Fruit fly (Drosophila melanogaster) whole organism, wandering third instar larva: ENCODE data around the gene INPP5E.

ENCODE experiments used
- Abd-B ChIP-seq: fragments of >200 bp; optimal IDR thresholded peaks from 2 replicates; lab custom pipeline; 2017; ENCODE audit warnings: missing biosample characterization, missing genetic modification characterization
- CG32264 ChIP-seq: fragments of 200-800 bp; sonication (Bioruptor generic); optimal IDR thresholded peaks from 2 replicates; lab custom pipeline; 2016; ENCODE audit warnings: missing biosample characterization, missing genetic modification characterization
- CG9705 ChIP-seq: fragments of 200-800 bp; sonication (Bioruptor generic); optimal IDR thresholded peaks from 2 replicates; lab custom pipeline; 2018; ENCODE audit warnings: missing biosample characterization, mild to moderate bottlenecking, missing genetic modification characterization
- CrebA ChIP-seq: fragments of 200-800 bp; sonication (Bioruptor generic); optimal IDR thresholded peaks from 2 replicates; lab custom pipeline; 2016; ENCODE audit warnings: missing biosample characterization, mild to moderate bottlenecking, missing genetic modification characterization, borderline replicate concordance
- Dfd ChIP-seq: fragments of >200 bp; optimal IDR thresholded peaks from 2 replicates; lab custom pipeline; 2017; ENCODE audit warnings: missing biosample characterization, missing genetic modification characterization
- Dif ChIP-seq: fragments of 200-275, 200-300 bp; sonication (Bioruptor generic); optimal IDR thresholded peaks from 2 replicates; lab custom pipeline; 2018; ENCODE audit warnings: missing biosample characterization, missing genetic modification characterization; ENCODE audit not compliant: partially characterized antibody
- GATAd ChIP-seq: sonication (Bioruptor generic); optimal IDR thresholded peaks from 2 replicates; lab custom pipeline; 2016; ENCODE audit warnings: missing biosample characterization, missing genetic modification characterization
- HLH106 ChIP-seq: fragments of 200-800 bp; optimal IDR thresholded peaks from 3 replicates; lab custom pipeline; 2019; ENCODE audit warnings: missing biosample characterization, mild to moderate bottlenecking, missing genetic modification characterization, moderate library complexity
- Hnf4 ChIP-seq: fragments of 200-800 bp; sonication (Bioruptor generic); optimal IDR thresholded peaks from 2 replicates; lab custom pipeline; 2016; ENCODE audit warnings: missing biosample characterization, mild to moderate bottlenecking, missing genetic modification characterization
- Hr78 ChIP-seq: fragments of >200 bp; optimal IDR thresholded peaks from 2 replicates; lab custom pipeline; 2017; ENCODE audit warnings: missing biosample characterization, missing genetic modification characterization
- Hr83 ChIP-seq: fragments of 200-300 bp; sonication (Bioruptor generic); optimal IDR thresholded peaks from 2 replicates; lab custom pipeline; 2016; ENCODE audit warnings: missing biosample characterization, mild to moderate bottlenecking, missing genetic modification characterization, moderate library complexity; ENCODE audit not compliant: poor library complexity, severe bottlenecking
- Jra ChIP-seq: sonication (Bioruptor generic); optimal IDR thresholded peaks from 2 replicates; lab custom pipeline; 2016; ENCODE audit warnings: missing biosample characterization, missing genetic modification characterization
- Mio ChIP-seq: sonication (Bioruptor generic); optimal IDR thresholded peaks from 2 replicates; lab custom pipeline; 2016; ENCODE audit warnings: missing biosample characterization, missing genetic modification characterization
- Myc ChIP-seq: fragments of >200 bp; optimal IDR thresholded peaks from 2 replicates; lab custom pipeline; 2017
- N ChIP-seq: fragments of >200 bp; optimal IDR thresholded peaks from 2 replicates; lab custom pipeline; 2018; ENCODE audit warnings: missing biosample characterization, missing external identifiers, missing genetic modification characterization
- OdsH ChIP-seq: fragments of 200-800 bp; sonication (Bioruptor generic); optimal IDR thresholded peaks from 2 replicates; lab custom pipeline; 2016; ENCODE audit warnings: missing biosample characterization, mild to moderate bottlenecking, missing genetic modification characterization
- Rel ChIP-seq, 2 experiments: fragments of 200-800 bp; sonication (Bioruptor generic) in 1 of 2; optimal IDR thresholded peaks; 2 replicates in 1 of 2; 3 replicates in 1 of 2; lab custom pipeline; 2016 to 2019; ENCODE audit warnings: mild to moderate bottlenecking in 2 of 2, missing biosample characterization in 2 of 2, missing genetic modification characterization in 2 of 2, moderate library complexity in 1 of 2
- Sp1 ChIP-seq: fragments of 200-800 bp; sonication (Bioruptor generic); optimal IDR thresholded peaks from 3 replicates; lab custom pipeline; 2019; ENCODE audit warnings: missing biosample characterization, mild to moderate bottlenecking, missing genetic modification characterization, moderate library complexity
- Vsx2 ChIP-seq: fragments of 200-300, 225-300 bp; sonication (Bioruptor generic); optimal IDR thresholded peaks from 2 replicates; lab custom pipeline; 2018; ENCODE audit warnings: missing biosample characterization, missing genetic modification characterization; ENCODE audit not compliant: partially characterized antibody
- br ChIP-seq: fragments of 200-800 bp; sonication (Bioruptor generic); optimal IDR thresholded peaks from 2 replicates; lab custom pipeline; 2016; ENCODE audit warnings: missing biosample characterization, missing genetic modification characterization
- brk ChIP-seq: fragments of 200-800 bp; sonication (Bioruptor generic); optimal IDR thresholded peaks from 2 replicates; lab custom pipeline; 2016; ENCODE audit warnings: missing biosample characterization, mild to moderate bottlenecking, missing genetic modification characterization
- dl ChIP-seq, 2 experiments: fragments of 175-275, 200-275 bp in 1 of 2; fragments of 200-275 bp in 1 of 2; sonication (Bioruptor generic); optimal IDR thresholded peaks; lab custom pipeline; 2018; ENCODE audit warnings: mild to moderate bottlenecking in 2 of 2, missing biosample characterization in 2 of 2, missing genetic modification characterization in 2 of 2, moderate library complexity in 2 of 2; ENCODE audit not compliant: partially characterized antibody in 2 of 2, insufficient read depth in 1 of 2
- dmrt93B ChIP-seq: fragments of 200-800 bp; sonication (Bioruptor generic); optimal IDR thresholded peaks from 2 replicates; lab custom pipeline; 2018; ENCODE audit warnings: missing biosample characterization, mild to moderate bottlenecking, missing genetic modification characterization
- dsf ChIP-seq: sonication (Bioruptor generic); optimal IDR thresholded peaks from 2 replicates; lab custom pipeline; 2016; ENCODE audit warnings: missing biosample characterization, missing genetic modification characterization, borderline replicate concordance
- ey ChIP-seq: fragments of 200-800 bp; sonication (Bioruptor generic); optimal IDR thresholded peaks from 2 replicates; lab custom pipeline; 2016; ENCODE audit warnings: missing biosample characterization, missing genetic modification characterization
- foxo ChIP-seq, 2 experiments: fragments of 200-800 bp; sonication (Bioruptor generic); optimal IDR thresholded peaks; 2 replicates in 1 of 2; 3 replicates in 1 of 2; lab custom pipeline; 2016 to 2017; ENCODE audit warnings: missing biosample characterization in 2 of 2, missing genetic modification characterization in 2 of 2
- fru ChIP-seq: fragments of 200-800 bp; sonication (Bioruptor generic); optimal IDR thresholded peaks from 3 replicates; lab custom pipeline; 2016; ENCODE audit warnings: missing biosample characterization, mild to moderate bottlenecking, missing genetic modification characterization
- h ChIP-seq: fragments of 200-800 bp; sonication (Bioruptor generic); optimal IDR thresholded peaks from 3 replicates; lab custom pipeline; 2016; ENCODE audit warnings: missing biosample characterization, mild to moderate bottlenecking, missing genetic modification characterization
- jim ChIP-seq: fragments of 175-275, 200-325 bp; sonication (Bioruptor generic); optimal IDR thresholded peaks from 2 replicates; lab custom pipeline; 2016; ENCODE audit warnings: missing biosample characterization, mild to moderate bottlenecking, missing genetic modification characterization
- lola ChIP-seq: fragments of >200 bp; optimal IDR thresholded peaks from 2 replicates; lab custom pipeline; 2017; ENCODE audit warnings: missing biosample characterization, missing genetic modification characterization
- pan ChIP-seq: fragments of >200 bp; optimal IDR thresholded peaks from 2 replicates; lab custom pipeline; 2017
- psq ChIP-seq: fragments of 200-800 bp; sonication (Bioruptor generic); optimal IDR thresholded peaks from 3 replicates; lab custom pipeline; 2017; ENCODE audit warnings: missing biosample characterization, mild to moderate bottlenecking, missing genetic modification characterization, moderate library complexity
- rgr ChIP-seq: fragments of 200-800 bp; sonication (Bioruptor generic); optimal IDR thresholded peaks from 3 replicates; lab custom pipeline; 2016; ENCODE audit warnings: missing biosample characterization, mild to moderate bottlenecking, missing genetic modification characterization
- sage ChIP-seq: fragments of 200-800 bp; sonication (Bioruptor generic); optimal IDR thresholded peaks from 2 replicates; lab custom pipeline; 2016; ENCODE audit warnings: missing biosample characterization, mild to moderate bottlenecking, missing genetic modification characterization
- sv ChIP-seq: fragments of 200-800 bp; sonication (Bioruptor generic); optimal IDR thresholded peaks from 3 replicates; lab custom pipeline; 2016; ENCODE audit warnings: missing biosample characterization, missing genetic modification characterization
- tai ChIP-seq: sonication (Bioruptor generic); optimal IDR thresholded peaks from 2 replicates; lab custom pipeline; 2016; ENCODE audit warnings: missing biosample characterization, missing genetic modification characterization
- usp ChIP-seq: fragments of >200 bp; optimal IDR thresholded peaks from 2 replicates; lab custom pipeline; 2017; ENCODE audit warnings: missing biosample characterization, missing genetic modification characterization
- woc ChIP-seq: sonication (Bioruptor generic); optimal IDR thresholded peaks from 2 replicates; lab custom pipeline; 2016; ENCODE audit warnings: missing biosample characterization, mild to moderate bottlenecking, missing genetic modification characterization

The INPP5E gene

DNA sequence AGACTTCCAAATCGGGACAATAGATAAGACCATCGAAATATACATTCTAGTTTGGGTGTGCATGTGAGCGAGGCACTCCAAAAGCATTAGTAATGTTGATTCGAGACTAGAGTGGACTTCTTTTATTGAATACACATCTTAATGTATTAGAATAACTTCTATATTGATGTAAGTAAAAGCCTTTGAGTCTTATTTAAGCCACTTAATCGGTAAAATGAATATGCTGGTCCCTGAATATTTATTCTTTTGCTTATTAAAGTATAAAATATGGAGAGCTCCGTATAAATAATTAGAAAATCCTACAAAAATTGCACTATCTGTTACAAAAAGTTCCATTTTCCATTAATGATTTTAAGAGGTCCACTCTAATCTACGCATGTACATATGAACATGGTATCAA, 7.6 kb upstream of the INPP5E start:
- TF ChIP-seq rgr (GFP tag; lab: Kevin White, UChicago) (peak; percentile 81), OdsH (GFP tag; lab: Kevin White, UChicago) (peak; percentile 78), CG32264 (GFP tag; lab: Kevin White, UChicago) (no peak), dmrt93B (GFP tag; lab: Kevin White, UChicago) (no peak), Myc (lab: Kevin White, UChicago) (no peak), br (GFP tag; lab: Kevin White, UChicago) (peak; percentile 65), HLH106 (tag; lab: Kevin White, UChicago) (peak; percentile 77), Sp1 (GFP tag; lab: Kevin White, UChicago) (peak; percentile 76), Rel (GFP tag; optimal IDR thresholded peaks at IDR 0.05; lab: Kevin White, UChicago) (no peak), Rel (tag; optimal IDR thresholded peaks at IDR 0.05; lab: Kevin White, UChicago) (peak; percentile 5), N (GFP tag; lab: Kevin White, UChicago) (no peak), Hr83 (GFP tag; lab: Kevin White, UChicago) (no peak), Jra (peak; percentile 36), foxo (GFP tag; optimal IDR thresholded peaks at IDR 0.05; lab: Kevin White, UChicago) (peak in 1 of 2 experiments; percentile 79), Abd-B (no peak), usp (GFP tag; lab: Kevin White, UChicago) (no peak), ey (peak; percentile 78), dl (GFP tag; optimal IDR thresholded peaks at IDR 0.05; lab: Kevin White, UChicago; ENCODE audit: insufficient read depth in 1 of 2, partially characterized antibody in 2 of 2) (no peak), Dif (GFP tag; lab: Kevin White, UChicago) (no peak), brk (GFP tag; lab: Kevin White, UChicago) (peak; percentile 63), tai (GFP tag; lab: Kevin White, UChicago) (no peak), jim (no peak), Hnf4 (GFP tag; lab: Kevin White, UChicago) (peak; percentile 42), woc (no peak), Vsx2 (GFP tag; lab: Kevin White, UChicago) (no peak), psq (peak; percentile 49), fru (GFP tag; lab: Kevin White, UChicago) (peak; percentile 76), lola (no peak), CG9705 (GFP tag; lab: Kevin White, UChicago) (no peak), Mio (no peak), Hr78 (no peak), h (GFP tag; lab: Kevin White, UChicago) (peak; percentile 83), sage (GFP tag; lab: Kevin White, UChicago) (no peak), sv (GFP tag; lab: Kevin White, UChicago) (no peak), CrebA (no peak), GATAd (GFP tag; lab: Kevin White, UChicago) (no peak), dsf (no peak), Dfd (GFP tag; lab: Kevin White, UChicago) (no peak), pan (lab: Kevin White, UChicago) (no peak)

DNA sequence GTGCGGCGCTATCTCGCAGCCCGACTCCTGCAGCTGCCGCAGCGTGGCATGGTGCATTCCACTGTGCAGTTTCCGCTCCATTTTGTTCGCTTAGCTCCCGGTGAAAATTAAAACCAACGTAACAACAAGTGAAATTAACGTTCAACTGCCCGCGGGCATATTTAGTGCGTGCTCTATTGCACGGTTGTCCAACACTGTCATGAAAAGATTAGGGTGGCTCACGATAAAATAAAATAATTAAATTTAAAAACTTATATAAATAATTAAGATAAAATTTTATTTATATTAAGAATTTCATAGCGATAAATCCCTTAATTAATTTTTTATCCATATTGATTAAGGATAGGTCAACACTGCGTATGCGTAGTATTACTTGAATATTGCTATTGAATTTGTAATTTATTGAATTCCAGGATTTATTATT, 6.2 kb upstream of the INPP5E start, which contains the start of gene Pbgs:
TSS of gene Pbgs (minus strand) at position 151 of the 424 bp plus-strand sequence.
- TF ChIP-seq Vsx2 (GFP tag; lab: Kevin White, UChicago) (no peak), psq (peak; percentile 16), rgr (GFP tag; lab: Kevin White, UChicago) (no peak), HLH106 (tag; lab: Kevin White, UChicago) (peak; percentile 69), Rel (GFP tag; optimal IDR thresholded peaks at IDR 0.05; lab: Kevin White, UChicago) (no peak), Rel (tag; optimal IDR thresholded peaks at IDR 0.05; lab: Kevin White, UChicago) (peak; percentile 34), Sp1 (GFP tag; lab: Kevin White, UChicago) (peak; percentile 31), foxo (GFP tag; optimal IDR thresholded peaks at IDR 0.05; lab: Kevin White, UChicago) (peak in 1 of 2 experiments; percentile 38), fru (GFP tag; lab: Kevin White, UChicago) (peak; percentile 5), woc (peak; percentile 9), h (GFP tag; lab: Kevin White, UChicago) (peak; percentile 37), Mio (no peak), Myc (lab: Kevin White, UChicago) (no peak)
